Fruit fly (Drosophila melanogaster) whole organism, prepupa: ENCODE data around the gene CG8043.

Source experiments
- Blimp-1 ChIP-seq: fragments of 200-800 bp; sonication (Bioruptor generic); optimal IDR thresholded peaks from 3 replicates; lab custom pipeline; 2017; ENCODE audit warnings: missing biosample characterization, missing genetic modification characterization, mild to moderate bottlenecking, moderate library complexity, missing genetic modification reagents
- CG10631 ChIP-seq: fragments of 200-800 bp; sonication (Bioruptor generic); optimal IDR thresholded peaks from 2 replicates; lab custom pipeline; 2016; ENCODE audit warnings: missing biosample characterization, missing genetic modification characterization
- CG10669 ChIP-seq: fragments of 200-800 bp; sonication (Bioruptor generic); optimal IDR thresholded peaks from 3 replicates; lab custom pipeline; 2018; ENCODE audit warnings: missing biosample characterization, mild to moderate bottlenecking, missing genetic modification characterization, moderate library complexity
- CG11294 ChIP-seq: fragments of 200-800 bp; sonication (Bioruptor generic); IDR thresholded peaks from 2 replicates; pipeline ENCODE4 v1.3.6; 2022; ENCODE audit warnings: missing biosample characterization, missing genetic modification characterization
- CG11762 ChIP-seq: fragments of 200-800 bp; sonication (Bioruptor generic); optimal IDR thresholded peaks from 3 replicates; lab custom pipeline; 2016; ENCODE audit warnings: missing biosample characterization, missing genetic modification characterization; ENCODE audit not compliant: insufficient read depth
- CG11902 ChIP-seq: fragments of 200-800 bp; sonication (Bioruptor generic); optimal IDR thresholded peaks from 3 replicates; lab custom pipeline; 2016; ENCODE audit warnings: missing biosample characterization, missing genetic modification characterization
- CG15336 ChIP-seq: fragments of 200-800 bp; sonication (Bioruptor generic); IDR thresholded peaks from 2 replicates; pipeline ENCODE4 v1.3.6; 2022; ENCODE audit warnings: missing biosample characterization, missing genetic modification characterization
- CG1621 ChIP-seq: fragments of 200-800 bp; sonication (Bioruptor generic); optimal IDR thresholded peaks from 3 replicates; lab custom pipeline; 2018; ENCODE audit warnings: missing biosample characterization, mild to moderate bottlenecking, missing genetic modification characterization
- CG3032 ChIP-seq: fragments of 200-800 bp; optimal IDR thresholded peaks from 2 replicates; lab custom pipeline; 2019; ENCODE audit warnings: missing biosample characterization, mild to moderate bottlenecking, missing genetic modification characterization, moderate library complexity
- CG31627 ChIP-seq: fragments of 200-800 bp; sonication (Bioruptor generic); optimal IDR thresholded peaks from 3 replicates; lab custom pipeline; 2016; ENCODE audit warnings: missing biosample characterization, missing genetic modification characterization
- CG34406 ChIP-seq: fragments of 200-800 bp; sonication (Bioruptor generic); optimal IDR thresholded peaks from 3 replicates; lab custom pipeline; 2016; ENCODE audit warnings: missing biosample characterization, missing genetic modification characterization
- CG3919 ChIP-seq: fragments of 200-800 bp; sonication (Bioruptor generic); optimal IDR thresholded peaks from 3 replicates; lab custom pipeline; 2016; ENCODE audit warnings: missing biosample characterization, missing genetic modification characterization
- CG4318 ChIP-seq: fragments of 200-800 bp; sonication (Bioruptor generic); optimal IDR thresholded peaks from 3 replicates; lab custom pipeline; 2017; ENCODE audit warnings: missing biosample characterization, mild to moderate bottlenecking, missing genetic modification characterization
- CG6163 ChIP-seq: fragments of 200-800 bp; sonication (Bioruptor generic); IDR thresholded peaks from 3 replicates; pipeline ENCODE4 v1.3.6; 2022; ENCODE audit warnings: missing biosample characterization, missing genetic modification characterization
- CG6276 ChIP-seq: fragments of 200-800 bp; sonication (Bioruptor generic); optimal IDR thresholded peaks from 2 replicates; lab custom pipeline; 2017; ENCODE audit warnings: missing biosample characterization, mild to moderate bottlenecking, missing genetic modification characterization
- CG6792 ChIP-seq: fragments of 200-800 bp; sonication (Bioruptor generic); optimal IDR thresholded peaks from 3 replicates; lab custom pipeline; 2016; ENCODE audit warnings: missing biosample characterization, missing genetic modification characterization
- CG7368 ChIP-seq: fragments of 200-800 bp; sonication (Bioruptor generic); optimal IDR thresholded peaks from 3 replicates; lab custom pipeline; 2016; ENCODE audit warnings: missing biosample characterization, missing genetic modification characterization
- CG8119 ChIP-seq: fragments of 200-800 bp; sonication (Bioruptor generic); IDR thresholded peaks from 3 replicates; pipeline ENCODE4 v1.3.6; 2022; ENCODE audit warnings: missing biosample characterization, missing genetic modification characterization
- CG8319 ChIP-seq: fragments of 200-800 bp; sonication (Bioruptor generic); optimal IDR thresholded peaks from 3 replicates; lab custom pipeline; 2016; ENCODE audit warnings: missing biosample characterization, missing genetic modification characterization
- CG8632 ChIP-seq: fragments of 200-800 bp; sonication (Bioruptor generic); optimal IDR thresholded peaks from 3 replicates; lab custom pipeline; 2016; ENCODE audit warnings: missing biosample characterization, missing genetic modification characterization
- Eip75B ChIP-seq: fragments of 200-800 bp; sonication (Bioruptor generic); optimal IDR thresholded peaks from 3 replicates; lab custom pipeline; 2016; ENCODE audit warnings: missing biosample characterization, missing genetic modification characterization
- Eip78C ChIP-seq: fragments of 200-800 bp; sonication (Bioruptor generic); peaks from one replicate; lab custom pipeline; 2016; ENCODE audit warnings: missing biosample characterization, missing genetic modification characterization
- Ets21C ChIP-seq: fragments of 200-800 bp; sonication (Bioruptor generic); optimal IDR thresholded peaks from 3 replicates; lab custom pipeline; 2016; ENCODE audit warnings: missing biosample characterization, missing genetic modification characterization
- Ets96B ChIP-seq: fragments of 200-800 bp; optimal IDR thresholded peaks from 2 replicates; lab custom pipeline; 2019; ENCODE audit warnings: missing biosample characterization, mild to moderate bottlenecking, missing genetic modification characterization, moderate library complexity
- Lpt ChIP-seq: fragments of 200-800 bp; sonication (Bioruptor generic); optimal IDR thresholded peaks from 3 replicates; lab custom pipeline; 2016; ENCODE audit warnings: missing biosample characterization, missing genetic modification characterization
- OdsH ChIP-seq: fragments of 200-800 bp; sonication (Bioruptor generic); optimal IDR thresholded peaks from 3 replicates; lab custom pipeline; 2016; ENCODE audit warnings: missing biosample characterization, missing genetic modification characterization
- Smox ChIP-seq: fragments of 200-800 bp; sonication (Bioruptor generic); optimal IDR thresholded peaks from 3 replicates; lab custom pipeline; 2016; ENCODE audit warnings: missing biosample characterization, missing genetic modification characterization
- Sox102F ChIP-seq: fragments of 200-800 bp; sonication (Bioruptor generic); optimal IDR thresholded peaks from 2 replicates; lab custom pipeline; 2016; ENCODE audit warnings: missing biosample characterization, mild to moderate bottlenecking, missing genetic modification characterization
- Sox14 ChIP-seq: fragments of 200-800 bp; sonication (Bioruptor generic); optimal IDR thresholded peaks from 3 replicates; lab custom pipeline; 2016; ENCODE audit warnings: missing biosample characterization, missing genetic modification characterization
- Sox15 ChIP-seq: fragments of 200-800 bp; sonication (Bioruptor generic); optimal IDR thresholded peaks from 3 replicates; lab custom pipeline; 2016; ENCODE audit warnings: missing biosample characterization, missing genetic modification characterization
- achi ChIP-seq: fragments of 200-800 bp; sonication (Bioruptor generic); optimal IDR thresholded peaks from 3 replicates; lab custom pipeline; 2016; ENCODE audit warnings: missing biosample characterization, missing genetic modification characterization
- acj6 ChIP-seq: fragments of 200-800 bp; sonication (Bioruptor generic); optimal IDR thresholded peaks from 3 replicates; lab custom pipeline; 2016; ENCODE audit warnings: missing biosample characterization, missing genetic modification characterization
- cyc ChIP-seq: fragments of 200-800 bp; sonication (Bioruptor generic); optimal IDR thresholded peaks from 3 replicates; lab custom pipeline; 2016; ENCODE audit warnings: missing biosample characterization, missing genetic modification characterization
- dac ChIP-seq: fragments of 200-800 bp; sonication (Bioruptor generic); optimal IDR thresholded peaks from 2 replicates; lab custom pipeline; 2017; ENCODE audit warnings: missing biosample characterization, mild to moderate bottlenecking, missing genetic modification characterization
- dsx ChIP-seq: fragments of 200-800 bp; optimal IDR thresholded peaks from 3 replicates; lab custom pipeline; 2019; ENCODE audit warnings: missing biosample characterization, mild to moderate bottlenecking, missing genetic modification characterization, moderate library complexity; ENCODE audit not compliant: poor library complexity, severe bottlenecking
- fd59A ChIP-seq: fragments of 200-800 bp; sonication (Bioruptor generic); optimal IDR thresholded peaks from 2 replicates; lab custom pipeline; 2017; ENCODE audit warnings: missing biosample characterization, mild to moderate bottlenecking, missing genetic modification characterization, missing genetic modification reagents
- fd85E ChIP-seq: fragments of 200-800 bp; sonication (Bioruptor generic); optimal IDR thresholded peaks from 3 replicates; lab custom pipeline; 2016; ENCODE audit warnings: missing biosample characterization, missing genetic modification characterization
- fkh ChIP-seq: fragments of 200-800 bp; sonication (Bioruptor generic); optimal IDR thresholded peaks from 3 replicates; lab custom pipeline; 2017; ENCODE audit warnings: missing biosample characterization, mild to moderate bottlenecking, missing genetic modification characterization, moderate library complexity
- net ChIP-seq: fragments of 200-800 bp; sonication (Bioruptor generic); optimal IDR thresholded peaks from 3 replicates; lab custom pipeline; 2016; ENCODE audit warnings: missing biosample characterization, missing genetic modification characterization
- pdm3 ChIP-seq: fragments of 200-800 bp; sonication (Bioruptor generic); optimal IDR thresholded peaks from 3 replicates; lab custom pipeline; 2016; ENCODE audit warnings: missing biosample characterization, missing genetic modification characterization
- salr ChIP-seq, 2 experiments: fragments of 200-800 bp; sonication (Bioruptor generic); optimal IDR thresholded peaks; 3 replicates each; lab custom pipeline; 2016 to 2018; ENCODE audit warnings: missing biosample characterization in 2 of 2, missing genetic modification characterization in 2 of 2, mild to moderate bottlenecking in 1 of 2
- svp ChIP-seq: fragments of 200-800 bp; sonication (Bioruptor generic); peaks from one replicate; lab custom pipeline; 2016; ENCODE audit warnings: missing biosample characterization, missing genetic modification characterization
- topi ChIP-seq: fragments of 200-800 bp; sonication (Bioruptor generic); optimal IDR thresholded peaks from 3 replicates; lab custom pipeline; 2016; ENCODE audit warnings: missing biosample characterization, missing genetic modification characterization
- vri ChIP-seq: fragments of 200-800 bp; sonication (Bioruptor generic); optimal IDR thresholded peaks from 3 replicates; lab custom pipeline; 2016; ENCODE audit warnings: missing biosample characterization, mild to moderate bottlenecking, missing genetic modification characterization

CG8043 gene

dm6 chr3R:8659907-8660660 lies 16.6 kb upstream of the CG8043 start (continued):
- TF ChIP-seq dac (no peak), CG7368 (GFP tag; lab: Kevin White, UChicago) (peak; percentile 9), net (GFP tag; lab: Kevin White, UChicago) (no peak), Eip78C (GFP tag; lab: Kevin White, UChicago) (peak; percentile 29), CG8319 (no peak), fd59A (GFP tag; lab: Kevin White, UChicago) (no peak)

dm6 chr3R:8660661-8661060 lies 16.1 kb upstream of the CG8043 start, which contains the start of gene bel:
bel (minus strand) TSS chr3R:8660761.
- no peak for TF ChIP-seq CG3919
- no peak for TF ChIP-seq Sox15 (GFP tag; lab: Kevin White, UChicago)
- no peak for TF ChIP-seq svp (GFP tag; lab: Kevin White, UChicago)
- TF ChIP-seq fkh (GFP tag; lab: Kevin White, UChicago) = no peak
- no peak for TF ChIP-seq net (GFP tag; lab: Kevin White, UChicago)
- TF ChIP-seq, all 60 proteins: peak for 0

- TF ChIP-seq fd85E = no peak
- no peak for TF ChIP-seq CG11762
- peak; percentile 29 for TF ChIP-seq dsx
- TF ChIP-seq fkh (GFP tag; lab: Kevin White, UChicago) = peak; percentile 97
- TF ChIP-seq CG31627 (GFP tag; lab: Kevin White, UChicago) = peak; percentile 37
- TF ChIP-seq Sox14 (GFP tag; lab: Kevin White, UChicago) = peak; percentile 36
- TF ChIP-seq Sox102F = peak; percentile 61
- TF ChIP-seq salr (GFP tag; optimal IDR thresholded peaks at IDR 0.05; lab: Kevin White, UChicago) = peak in 1 of 2 experiments; percentile 14
- TF ChIP-seq CG11294 (GFP tag; lab: Robert Waterston, UW) = no peak
- no peak for TF ChIP-seq fd59A (GFP tag; lab: Kevin White, UChicago)
- peak; percentile 100 for TF ChIP-seq achi (GFP tag; lab: Kevin White, UChicago)
- peak; percentile 56 for TF ChIP-seq Smox (GFP tag; lab: Kevin White, UChicago)
- TF ChIP-seq CG10631 = peak; percentile 58
- peak; percentile 43 for TF ChIP-seq OdsH (GFP tag; lab: Kevin White, UChicago)
- no peak for TF ChIP-seq CG7368 (GFP tag; lab: Kevin White, UChicago)
- TF ChIP-seq CG4318 (GFP tag; lab: Kevin White, UChicago) = no peak
- TF ChIP-seq CG3032 = no peak
- no peak for TF ChIP-seq Ets96B (tag; lab: Kevin White, UChicago)
- TF ChIP-seq Eip78C (GFP tag; lab: Kevin White, UChicago) = peak; percentile 62
- TF ChIP-seq CG6163 = no peak
- peak; percentile 63 for TF ChIP-seq Eip75B
- TF ChIP-seq vri (GFP tag; lab: Kevin White, UChicago) = peak; percentile 57
- no peak for TF ChIP-seq Lpt
- TF ChIP-seq CG6792 (GFP tag; lab: Kevin White, UChicago) = peak; percentile 24
- peak; percentile 27 for TF ChIP-seq acj6 (GFP tag; lab: Kevin White, UChicago)
- peak; percentile 39 for TF ChIP-seq topi
- TF ChIP-seq Blimp-1 = no peak
- no peak for TF ChIP-seq CG8632 (GFP tag; lab: Kevin White, UChicago)
- TF ChIP-seq pdm3 (GFP tag; lab: Kevin White, UChicago) = peak; percentile 61
- no peak for TF ChIP-seq CG10669 (GFP tag; lab: Kevin White, UChicago)
- TF ChIP-seq cyc = peak; percentile 36
- TF ChIP-seq dac = no peak
- 0 out of 2 replicates have a peak, but pooled peaks have one; percentile 12 for TF ChIP-seq CG15336 (GFP tag; lab: Robert Waterston, UW)
- TF ChIP-seq CG34406 (GFP tag; lab: Kevin White, UChicago) = peak; percentile 2
- TF ChIP-seq CG8319 = no peak
- peak; percentile 50 for TF ChIP-seq CG3919
- no peak for TF ChIP-seq CG1621 (tag; lab: Kevin White, UChicago)
- no peak for TF ChIP-seq CG8119 (GFP tag; lab: Robert Waterston, UW)
- TF ChIP-seq CG11902 (GFP tag; lab: Kevin White, UChicago) = no peak
- no peak for TF ChIP-seq CG6276 (GFP tag; lab: Kevin White, UChicago)
- TF ChIP-seq svp (GFP tag; lab: Kevin White, UChicago) = peak; percentile 93
- TF ChIP-seq Ets21C (GFP tag; lab: Kevin White, UChicago) = peak; percentile 30
Observed at dm6 chr3R:8663668-8664283, 12.9 kb upstream of the CG8043 start, which contains the start of gene CG8032. CG8032 (plus strand) TSS chr3R:8664115.
